Worm (Caenorhabditis elegans): ENCODE data around the gene Y57G11B.3.

Gene Y57G11B.3

DNA sequence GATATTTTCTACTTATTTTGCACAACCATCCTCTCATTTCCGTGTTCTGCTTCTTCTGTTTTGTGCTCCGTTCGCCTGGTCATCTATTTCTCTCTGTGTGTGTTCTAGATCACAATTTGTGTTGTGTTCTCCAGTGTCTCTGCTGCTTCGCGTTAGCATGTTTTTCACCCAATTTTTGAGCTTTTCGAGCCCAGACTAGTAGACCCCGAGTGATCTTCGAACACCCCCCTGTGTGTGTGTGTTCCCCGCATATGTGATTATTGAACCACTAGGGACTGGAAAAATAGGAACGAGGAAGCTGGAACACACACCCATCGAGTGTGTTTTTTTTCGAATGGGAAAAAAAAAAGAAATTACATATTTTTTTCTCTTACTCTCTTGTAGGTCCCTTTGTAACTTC is 44.4 kb upstream of the Y57G11B.3 start (continued):
- TF ChIP-seq vab-7 (GFP tag; IDR thresholded peaks at IDR 0.05) (0 out of 2 replicates have a peak, but pooled peaks have one; percentile 28), nhr-6 (tag; optimal IDR thresholded peaks at IDR 0.05) (no peak), spr-3 (GFP tag; optimal IDR thresholded peaks at IDR 0.05) (no peak), ceh-28 (tag; optimal IDR thresholded peaks at IDR 0.05) (no peak), zfp-2 (tag; optimal IDR thresholded peaks at IDR 0.05) (no peak), daf-12 (tag; optimal IDR thresholded peaks at IDR 0.05) (no peak), unc-62 (GFP tag; optimal IDR thresholded peaks at IDR 0.05 in 1 of 2) (peak in 1 of 2 experiments; percentile 81), unc-62 (tag; optimal IDR thresholded peaks at IDR 0.05) (no peak), aha-1 (tag) (peak; percentile 94), nhr-41 (GFP tag; IDR thresholded peaks at IDR 0.05) (no peak), D1046.2 (GFP tag; IDR thresholded peaks at IDR 0.05) (no peak), lin-13 (GFP tag; optimal IDR thresholded peaks at IDR 0.05) (no peak), ceh-44 (GFP tag; IDR thresholded peaks at IDR 0.05) (no peak), snpc-4 (tag; optimal IDR thresholded peaks at IDR 0.05) (no peak), T26A8.4 (GFP tag; IDR thresholded peaks at IDR 0.05) (no peak), cey-2 (tag; optimal IDR thresholded peaks at IDR 0.05; ENCODE audit: borderline replicate concordance, insufficient read depth) (no peak), mep-1 (tag; optimal IDR thresholded peaks at IDR 0.05) (no peak), egl-43 (GFP tag; IDR thresholded peaks at IDR 0.05) (peak; percentile 59; the same call in 1 of the 2 replicates), Y5F2A.4 (GFP tag; optimal IDR thresholded peaks at IDR 0.05) (no peak), Y48G9A.11 (GFP tag; IDR thresholded peaks at IDR 0.05) (no peak), ctbp-1 (GFP tag; IDR thresholded peaks at IDR 0.05) (no peak), lim-7 (GFP tag; IDR thresholded peaks at IDR 0.05) (no peak), zip-2 (tag; optimal IDR thresholded peaks at IDR 0.05) (no peak), lsy-2 (tag; optimal IDR thresholded peaks at IDR 0.05) (no peak)

DNA sequence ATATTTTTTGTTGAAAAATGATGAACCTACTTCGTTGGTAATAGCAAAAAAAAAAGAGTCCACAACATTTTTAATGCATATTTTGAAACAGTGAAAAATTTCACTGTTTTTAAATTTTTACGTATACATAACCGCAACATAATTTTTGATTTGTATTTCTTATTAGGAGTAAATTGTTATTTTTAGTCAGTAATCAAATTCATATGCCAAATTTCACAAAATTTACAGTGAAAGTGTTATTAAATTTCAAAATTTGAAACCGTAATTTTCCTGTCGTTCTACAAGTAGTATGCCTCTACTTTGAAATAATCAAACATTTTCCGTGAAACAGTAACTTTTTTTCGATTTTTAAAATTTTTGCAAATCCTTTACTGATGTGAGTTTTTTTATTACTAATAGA is 43.8 kb upstream of the Y57G11B.3 start:
- TF ChIP-seq rbr-2 (tag; optimal IDR thresholded peaks at IDR 0.05): no peak
- no peak for TF ChIP-seq nhr-111 (GFP tag; optimal IDR thresholded peaks at IDR 0.05)
- TF ChIP-seq aha-1 (tag): peak; percentile 96

- 0 out of 2 replicates have a peak, but pooled peaks have one; percentile 18 for TF ChIP-seq Y75B8A.6 (GFP tag; IDR thresholded peaks at IDR 0.05)
- 0 out of 2 replicates have a peak, but pooled peaks have one; percentile 7 for TF ChIP-seq hmg-1.1 (GFP tag; IDR thresholded peaks at IDR 0.05)
- TF ChIP-seq hlh-30 (tag; optimal IDR thresholded peaks at IDR 0.05; ENCODE audit: insufficient read depth): peak; percentile 14
- no peak for TF ChIP-seq tag-97 (GFP tag; IDR thresholded peaks at IDR 0.05)
- 0 out of 2 replicates have a peak, but pooled peaks have one; percentile 12 for TF ChIP-seq pha-4 (GFP tag; IDR thresholded peaks at IDR 0.05)
- TF ChIP-seq pha-4 (tag; optimal IDR thresholded peaks at IDR 0.05): no peak
- no peak for TF ChIP-seq fkh-10 (GFP tag; optimal IDR thresholded peaks at IDR 0.05)
- peak in 1 of 2 experiments; percentile 77 for TF ChIP-seq unc-62 (GFP tag; optimal IDR thresholded peaks at IDR 0.05 in 1 of 2)
- TF ChIP-seq unc-62 (tag; optimal IDR thresholded peaks at IDR 0.05): no peak
- peak; percentile 35 for TF ChIP-seq nhr-28 (tag; optimal IDR thresholded peaks at IDR 0.05)
- TF ChIP-seq dmd-6 (GFP tag; IDR thresholded peaks at IDR 0.05): peak; percentile 57
- TF ChIP-seq hlh-11 (tag; optimal IDR thresholded peaks at IDR 0.05): peak; percentile 26
Measured at ce11 chrIV:14617498-14617897, 43.3 kb upstream of the Y57G11B.3 start.

DNA sequence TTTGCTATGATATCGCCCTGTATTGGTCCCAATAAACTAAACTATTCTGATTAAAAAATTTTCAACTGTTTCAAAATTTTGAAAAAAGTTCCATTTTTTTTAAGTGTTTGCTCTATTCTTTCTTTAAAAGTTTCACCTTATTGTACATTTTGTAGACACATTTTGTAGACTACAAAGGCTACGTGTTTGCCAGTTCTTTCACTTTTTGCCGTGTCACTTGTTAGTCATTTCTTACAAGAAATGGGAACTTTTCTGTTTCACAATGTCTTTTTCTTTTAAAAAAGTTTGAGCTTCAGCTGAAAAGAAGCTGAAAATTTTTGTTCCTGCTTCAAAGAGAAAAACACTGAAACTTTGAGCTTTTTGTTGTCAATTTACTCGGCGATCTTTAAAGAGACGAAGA is 42.9 kb upstream of the Y57G11B.3 start:
- peak; percentile 72 for TF ChIP-seq nhr-28 (tag; optimal IDR thresholded peaks at IDR 0.05)
- peak; percentile 90 for TF ChIP-seq aha-1 (tag)
- TF ChIP-seq daf-16 (GFP tag; optimal IDR thresholded peaks at IDR 0.05): no peak
- peak; percentile 2 for TF ChIP-seq daf-16 (tag; optimal IDR thresholded peaks at IDR 0.05)
- no peak for TF ChIP-seq T20F7.1 (GFP tag; optimal IDR thresholded peaks at IDR 0.05)

Measured in whole organism, L4 larva.